Worm (Caenorhabditis elegans) whole organism, L1 larva: ENCODE results near the gene twf-2.

Source experiments
- aly-2 ChIP-seq: fragments of 150-350 bp; optimal IDR thresholded peaks from 2 replicates; lab custom pipeline; 2014; ENCODE audit warnings: missing biosample characterization, missing genetic modification characterization
- dpl-1 ChIP-seq, 3 experiments: fragments of 150-350 bp in 2 of 3; sonication (generic microtip) in 1 of 3; optimal IDR thresholded peaks; 2 replicates each; lab custom pipeline; 2014 to 2017; ENCODE audit warnings: missing biosample characterization in 3 of 3, missing genetic modification characterization in 3 of 3, missing genetic modification reagents in 3 of 3
- unc-130 ChIP-seq: fragments of 150-350 bp; optimal IDR thresholded peaks from 2 replicates; lab custom pipeline; 2017; ENCODE audit warnings: missing biosample characterization, missing genetic modification characterization, inconsistent platforms

DNA sequence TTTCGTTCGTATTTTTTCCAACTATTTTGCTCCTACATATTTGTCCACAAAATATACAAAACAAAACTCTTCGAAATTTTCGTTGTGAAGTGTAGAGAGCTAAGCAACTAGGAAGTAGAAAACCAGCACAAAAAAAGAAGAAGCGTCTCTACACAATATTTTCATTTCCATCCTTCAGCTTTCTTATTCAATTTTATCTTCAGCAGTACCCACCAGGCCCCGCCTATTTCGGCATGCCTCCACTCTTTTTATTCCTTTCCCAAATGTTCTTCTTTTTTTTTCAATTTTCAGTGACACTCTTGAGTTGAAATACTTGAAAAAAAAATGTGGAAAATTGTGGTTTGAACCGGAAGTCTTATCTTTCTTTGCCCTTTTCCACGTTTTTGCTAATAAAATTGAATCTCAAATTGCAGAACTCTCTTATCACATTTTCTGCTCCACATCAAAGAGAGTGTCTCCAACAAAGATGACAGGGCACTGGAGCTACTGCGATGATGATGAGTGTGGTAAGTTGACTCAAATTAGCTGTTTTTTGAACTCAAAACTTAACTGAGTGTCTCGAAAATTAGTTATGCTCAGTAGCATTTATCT, 41.2 kb downstream of the twf-2 start, which contains the start of gene cah-3:
- TF ChIP-seq unc-130 (no peak), aly-2 (no peak), dpl-1 (GFP tag; optimal IDR thresholded peaks at IDR 0.05; lab: Kevin White, UChicago) (no peak)
